Fruit fly (Drosophila melanogaster) ovary, adult (tissue): ENCODE results near the gene Ank2.
A peak's percentile ranks its signal among the peaks of the same experiment; 100 is the strongest.

Experiments used
- CG17801 ChIP-seq: fragments of 200-800 bp; optimal IDR thresholded peaks from 2 replicates; lab custom pipeline; 2019; ENCODE audit warnings: missing biosample characterization, mild to moderate bottlenecking, missing genetic modification characterization, moderate library complexity; ENCODE audit not compliant: partially characterized antibody

Ank2 gene

DNA sequence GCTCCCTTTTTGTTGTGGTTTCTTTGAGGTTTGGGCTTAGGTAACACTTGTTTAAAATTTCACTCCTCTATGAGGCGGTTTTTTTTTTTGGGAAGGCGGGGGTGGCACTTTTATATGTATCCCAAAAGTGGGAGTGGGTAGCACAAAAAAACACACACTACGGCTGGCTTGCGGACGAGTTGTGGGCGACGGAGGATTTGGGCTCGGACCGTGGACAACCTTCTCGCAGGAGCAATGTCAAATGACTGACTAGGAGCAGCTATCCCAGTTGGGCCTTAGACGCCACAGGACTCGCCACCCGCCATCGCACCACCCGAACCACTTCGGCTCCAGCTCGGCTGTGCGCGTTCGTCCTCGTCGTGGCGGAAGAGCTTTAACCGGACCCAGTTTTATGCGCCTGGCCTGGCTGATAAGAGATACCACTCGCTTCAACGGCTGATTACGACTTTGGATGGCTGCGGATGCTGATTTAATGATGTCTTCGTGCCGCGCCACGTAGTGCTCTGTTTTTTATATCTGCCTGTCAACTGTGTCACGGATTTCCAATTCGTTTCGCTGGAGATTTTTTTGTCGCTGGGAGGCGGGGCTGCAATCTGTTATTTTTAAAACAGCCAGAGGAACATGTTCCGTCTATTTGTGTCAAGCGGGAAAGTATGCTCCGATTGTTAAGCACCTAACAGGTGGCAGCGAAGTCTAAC lies at the start of gene Ank2:
Gene Ank2, minus strand, starts transcription at position 533 of the 698 bp plus-strand sequence.
- TF ChIP-seq CG17801 (GFP tag; lab: Kevin White, UChicago), result no peak

DNA sequence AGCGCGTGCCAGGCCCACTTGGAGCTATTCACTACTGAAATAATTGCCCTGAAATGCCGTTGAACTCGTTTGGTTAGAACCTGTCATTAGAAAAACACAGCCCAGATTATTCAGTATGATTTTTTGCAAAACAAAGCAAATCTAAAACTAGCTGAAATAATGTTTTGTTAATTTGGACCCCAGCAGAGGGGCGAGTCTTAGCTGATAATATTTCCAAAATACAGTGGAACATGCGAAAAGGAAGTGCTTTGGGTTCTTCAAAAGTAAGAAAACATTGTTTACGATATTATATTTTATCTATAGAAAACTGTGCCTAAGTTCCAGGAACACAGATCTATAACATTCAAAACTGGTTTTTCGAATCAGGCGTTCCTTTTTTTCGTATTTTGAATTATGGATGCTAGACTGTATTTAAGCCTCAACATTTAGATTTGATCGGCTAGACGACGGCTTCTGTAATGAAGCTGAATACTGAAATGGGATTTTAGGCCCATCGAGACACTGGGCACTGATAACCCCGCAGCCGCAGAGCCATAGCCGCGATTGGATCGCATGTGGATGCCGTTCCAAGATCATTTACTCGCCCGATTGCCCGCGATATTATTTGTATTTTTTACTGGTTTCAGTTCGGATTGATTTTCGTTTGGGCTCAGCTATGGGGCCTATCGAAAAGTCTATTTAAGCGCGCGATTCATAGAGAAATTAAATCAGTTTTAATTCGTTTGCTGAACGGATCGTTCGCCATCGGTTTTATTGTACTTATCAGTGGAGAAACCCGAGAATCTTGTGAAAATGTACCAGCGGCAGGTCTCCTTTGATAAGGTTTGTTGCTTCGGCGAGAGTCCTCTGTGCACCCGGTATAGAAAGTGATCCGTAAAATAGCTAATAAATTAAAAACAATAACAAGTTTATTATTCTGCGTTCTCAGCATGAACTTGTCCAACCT lies 41.9 kb upstream of the Ank2 start, which contains the start of gene Hn:
Gene Hn, plus strand, starts transcription at position 619 of the 946 bp plus-strand sequence.
- TF ChIP-seq CG17801 (GFP tag; lab: Kevin White, UChicago), result no peak

DNA sequence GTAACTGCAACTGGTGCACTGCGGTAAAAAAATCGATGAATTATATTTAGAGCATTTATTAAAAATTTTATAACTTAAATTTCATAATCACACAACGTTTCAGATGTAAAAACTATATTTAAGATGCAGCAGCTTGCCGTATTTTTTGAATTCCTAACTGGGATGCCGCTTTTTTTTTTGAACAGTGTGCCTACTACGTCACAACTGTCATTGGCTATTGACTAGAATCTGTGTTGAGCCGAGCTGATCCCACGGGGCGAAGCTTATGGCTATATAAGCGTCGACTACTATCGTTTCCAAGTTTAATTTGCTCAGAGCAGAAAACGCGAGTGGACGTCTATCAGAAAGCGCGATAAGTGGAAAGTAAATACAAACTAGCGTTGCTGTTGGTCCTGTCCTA lies 35.9 kb upstream of the Ank2 start, which contains the start of gene CG7409:
Gene CG7409, plus strand, starts transcription at position 301 of the 400 bp plus-strand sequence.
- no peak for TF ChIP-seq CG17801 (GFP tag; lab: Kevin White, UChicago)

DNA sequence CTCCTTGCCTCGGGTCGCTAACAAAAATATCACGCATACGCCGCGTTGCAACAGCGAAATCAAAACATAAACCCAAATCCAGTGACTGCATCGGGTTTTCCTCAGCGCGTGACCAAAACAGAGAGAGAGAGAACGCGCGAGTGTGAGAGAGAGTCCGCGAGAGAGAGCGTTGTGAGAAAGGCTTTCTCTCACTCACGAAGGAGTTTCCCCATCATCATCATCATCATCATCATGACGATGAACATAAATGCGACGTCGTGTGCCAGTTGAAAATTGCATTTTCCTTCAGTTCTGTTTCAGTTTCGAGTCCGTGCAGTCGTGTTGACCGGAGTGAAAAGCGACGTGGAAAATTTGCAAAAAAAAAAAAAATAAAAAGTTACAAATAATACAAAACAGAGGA lies 28.8 kb upstream of the Ank2 start, which contains the start of gene CG13685:
Gene CG13685, plus strand, starts transcription at position 301 of the 400 bp plus-strand sequence.
- TF ChIP-seq CG17801 (GFP tag; lab: Kevin White, UChicago), result no peak

DNA sequence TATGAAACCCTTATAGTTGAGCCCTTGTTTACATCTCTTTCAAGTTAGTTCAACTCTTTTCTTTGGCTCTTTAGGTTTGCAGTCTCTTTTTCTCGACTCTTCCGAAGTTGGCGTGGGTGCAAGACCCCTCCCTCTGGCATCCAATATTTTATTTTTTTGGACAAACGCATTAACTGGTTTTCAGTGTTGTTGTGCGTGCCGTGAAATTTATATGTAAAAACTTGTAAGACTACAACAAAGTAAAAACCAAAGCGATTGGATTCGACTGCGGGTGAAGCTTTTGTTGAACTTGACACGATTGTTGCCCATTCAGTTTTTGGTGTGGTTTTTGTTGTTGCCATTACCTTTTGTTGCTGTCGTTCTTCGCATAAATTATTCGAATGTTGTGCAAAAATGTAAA lies 25.5 kb upstream of the Ank2 start:
- no peak for TF ChIP-seq CG17801 (GFP tag; lab: Kevin White, UChicago)

DNA sequence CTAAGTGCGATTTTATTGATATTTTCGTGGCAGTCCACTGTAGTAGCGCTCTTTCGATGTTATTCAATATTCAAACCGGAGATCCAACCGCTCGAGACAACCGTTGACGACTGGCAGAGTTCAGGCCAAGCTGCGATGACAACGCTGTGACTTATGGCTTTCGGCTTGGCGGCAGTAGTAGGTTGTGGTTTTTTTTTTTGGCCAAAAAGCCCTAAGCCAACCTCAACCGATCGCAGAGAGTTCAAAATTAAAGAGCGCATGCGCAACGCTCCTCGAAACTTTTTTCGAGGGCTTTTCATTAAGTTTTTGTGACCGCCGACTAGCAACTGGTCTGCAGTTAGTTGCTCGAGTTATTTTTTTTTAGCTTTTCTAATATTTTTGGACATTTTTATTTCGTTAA lies 24.7 kb upstream of the Ank2 start, which contains the start of gene Snmp2:
Gene Snmp2, minus strand, starts transcription at position 101 of the 400 bp plus-strand sequence.
- no peak for TF ChIP-seq CG17801 (GFP tag; lab: Kevin White, UChicago)

DNA sequence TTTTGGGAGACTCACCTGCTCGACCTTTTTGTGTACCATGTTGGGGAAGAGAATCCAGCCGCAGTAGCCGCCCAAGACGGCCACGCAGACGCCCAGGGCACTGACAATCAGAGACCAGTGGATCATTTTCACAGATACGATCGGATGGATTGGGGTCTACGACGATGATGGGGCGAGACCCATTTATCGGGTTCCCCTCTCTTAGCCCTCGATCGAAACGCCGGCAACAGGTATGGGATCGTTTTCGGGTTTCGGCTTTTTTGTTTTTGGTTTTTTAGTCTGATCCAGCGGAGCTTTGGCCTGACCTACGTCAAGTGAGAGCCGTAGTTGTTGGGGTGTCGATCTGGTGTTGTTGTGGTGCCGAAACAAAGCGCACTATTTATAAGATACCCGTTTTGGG lies 23.8 kb upstream of the Ank2 start:
- TF ChIP-seq CG17801 (GFP tag; lab: Kevin White, UChicago), result no peak

DNA sequence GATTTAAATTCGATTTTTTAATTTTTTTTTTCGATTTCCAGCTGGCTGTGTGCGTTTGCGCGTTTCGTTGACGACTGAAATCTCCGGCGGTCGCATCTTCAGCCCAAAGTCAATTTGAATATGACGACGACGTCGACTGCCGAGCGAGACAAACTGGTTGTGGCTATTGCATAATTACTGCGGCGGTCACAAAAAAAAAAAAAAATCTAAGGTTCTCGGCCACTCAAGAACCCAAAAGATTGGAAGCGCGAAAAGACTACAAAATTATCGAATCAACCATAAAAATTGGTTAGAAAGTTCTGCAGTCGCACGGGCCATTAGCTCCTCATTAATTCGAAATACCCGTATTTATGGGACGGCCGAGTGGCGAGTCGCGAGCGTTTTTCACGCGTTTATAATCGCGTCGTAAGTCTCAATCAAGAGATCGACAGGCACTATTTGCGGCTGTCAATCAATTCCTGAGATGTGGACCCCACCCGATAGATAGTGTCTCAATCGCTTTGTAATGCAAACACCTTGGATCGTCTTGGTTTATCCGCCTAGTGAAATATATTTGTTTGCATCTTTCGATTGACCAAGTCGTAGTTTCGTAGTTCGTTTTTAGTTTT lies 14.1 kb upstream of the Ank2 start, which contains the start of gene CG8492:
Gene CG8492, minus strand, starts transcription at position 51 of the 608 bp plus-strand sequence.
- no peak for TF ChIP-seq CG17801 (GFP tag; lab: Kevin White, UChicago)

DNA sequence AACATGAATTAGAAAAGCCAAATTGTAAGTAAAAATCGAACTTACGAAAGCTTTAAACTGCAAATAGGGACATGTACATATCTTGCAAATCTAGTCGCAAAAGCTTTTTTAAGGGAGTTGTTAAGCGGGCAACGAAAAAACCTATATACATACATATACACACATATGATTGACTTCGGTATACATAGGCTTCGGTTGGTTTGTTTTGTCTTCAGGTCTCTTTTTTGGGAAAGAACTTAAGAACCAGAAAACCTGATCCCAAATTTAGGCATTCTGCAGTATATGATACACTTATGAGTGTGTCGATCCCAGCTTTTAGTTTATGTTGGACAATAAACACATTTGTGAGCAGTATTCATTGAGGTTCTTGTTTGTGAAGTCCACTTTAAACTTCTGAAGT lies 8.5 kb upstream of the Ank2 start:
- TF ChIP-seq CG17801 (GFP tag; lab: Kevin White, UChicago), result no peak

DNA sequence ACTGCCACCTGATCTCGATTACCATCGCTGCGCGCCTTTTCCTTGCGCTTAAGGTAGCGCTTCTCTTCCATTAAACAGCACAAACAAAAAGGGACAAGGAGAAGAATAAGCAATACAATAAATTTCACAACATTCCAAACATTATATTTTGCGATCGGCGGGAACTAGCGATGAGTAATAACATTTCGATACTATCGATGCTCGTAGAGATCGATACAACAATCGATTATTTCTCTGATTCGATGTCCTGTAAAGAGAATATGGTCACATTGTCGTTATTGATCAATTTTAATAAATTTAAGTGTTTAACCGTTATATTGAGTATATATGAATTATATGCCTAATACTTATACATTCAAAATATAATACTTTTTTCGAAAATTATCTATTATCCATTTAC lies 8.1 kb upstream of the Ank2 start, which contains the start of gene CG7457:
Gene CG7457, minus strand, starts transcription at position 189 of the 400 bp plus-strand sequence.
- no peak for TF ChIP-seq CG17801 (GFP tag; lab: Kevin White, UChicago)

DNA sequence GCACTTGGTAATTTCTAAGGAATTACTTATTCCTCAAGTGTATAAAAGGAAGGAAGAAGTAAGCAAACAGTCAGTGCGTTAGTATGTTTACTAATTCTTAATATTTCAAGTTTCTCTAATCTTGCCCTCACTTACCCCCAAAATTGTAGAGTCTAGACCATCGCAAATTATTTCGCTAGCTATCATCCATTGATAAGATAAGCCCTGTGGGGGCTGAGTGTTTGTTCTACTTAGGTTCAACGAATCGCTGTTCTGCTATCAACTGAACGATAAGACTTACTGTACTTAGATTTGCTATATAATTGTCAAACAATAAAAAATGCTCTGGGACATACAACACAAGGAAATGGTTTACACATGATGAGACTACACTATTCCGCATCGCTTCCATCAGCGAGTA lies 3.3 kb upstream of the Ank2 start:
- no peak for TF ChIP-seq CG17801 (GFP tag; lab: Kevin White, UChicago)

DNA sequence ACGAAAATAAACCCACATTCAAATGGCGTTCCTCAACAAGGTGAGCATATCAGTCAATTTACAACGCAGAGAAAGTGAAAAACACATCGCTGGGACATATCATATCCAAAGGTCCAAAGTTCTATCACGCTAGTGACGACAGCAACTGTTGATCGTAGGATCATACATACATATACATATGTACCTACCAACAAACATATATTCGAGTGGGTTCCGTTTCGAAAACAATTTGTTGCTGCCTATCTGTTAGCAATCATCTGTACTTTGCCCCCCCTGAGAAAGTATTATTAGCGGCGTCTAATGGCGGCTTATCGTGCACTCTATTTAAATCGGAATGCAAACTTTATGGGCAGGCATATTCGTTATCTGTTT lies 1.2 kb upstream of the Ank2 start:
- TF ChIP-seq CG17801 (GFP tag; lab: Kevin White, UChicago), result no peak

DNA sequence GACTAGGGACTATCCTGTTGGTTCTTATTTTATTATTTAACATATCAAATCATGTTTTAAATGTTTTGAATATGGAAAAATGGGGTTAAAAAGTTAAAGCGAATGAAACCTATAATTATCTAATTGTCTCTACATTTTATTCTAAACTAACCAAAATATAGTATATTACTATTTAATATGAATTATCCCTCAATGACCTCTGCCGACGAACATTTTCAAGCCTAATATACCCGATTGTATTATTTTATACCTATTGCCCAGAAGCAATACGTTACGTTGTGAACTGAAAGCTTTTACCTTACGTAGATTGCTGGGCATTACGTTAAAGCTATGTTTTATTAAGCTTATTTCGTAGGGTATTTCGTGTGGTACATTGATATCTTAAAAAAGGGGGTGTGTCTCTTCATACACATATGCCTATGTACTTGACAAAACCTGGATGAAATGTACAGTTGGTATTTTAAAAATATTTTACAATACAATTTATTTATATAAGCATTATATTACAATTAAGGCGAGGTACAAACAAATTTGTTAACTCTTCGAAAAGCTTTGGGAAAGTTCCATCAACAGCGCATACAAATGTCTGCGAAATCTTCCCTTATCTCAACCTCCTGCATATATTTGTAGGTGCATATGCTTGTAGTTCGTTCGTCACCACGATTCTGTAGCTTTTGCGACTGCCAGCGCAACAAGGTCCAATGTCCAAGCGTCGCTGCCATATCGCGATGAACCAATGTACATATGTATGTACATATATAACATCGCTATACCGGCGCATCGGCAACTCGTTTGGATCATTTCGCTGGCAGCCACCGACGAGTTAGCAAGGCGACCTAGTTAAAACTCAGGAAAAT lies 594 bp upstream of the Ank2 start, which contains the start of gene Mcad:
Gene Mcad, plus strand, starts transcription at position 790 of the 857 bp plus-strand sequence.
- TF ChIP-seq CG17801 (GFP tag; lab: Kevin White, UChicago), result peak; percentile 88
